Fruit fly (Drosophila melanogaster) whole organism, embryonic: ENCODE measurements around the gene Cdk1.

Experiments
- Aef1 ChIP-seq: fragments of 200-800 bp; sonication (Bioruptor generic); IDR thresholded peaks from 3 replicates; pipeline ENCODE4 v1.3.6; 2022; ENCODE audit warnings: missing biosample characterization, missing genetic modification characterization
- CG10267 ChIP-seq: fragments of 200-800 bp; sonication (Bioruptor generic); optimal IDR thresholded peaks from 2 replicates; lab custom pipeline; 2018; ENCODE audit warnings: missing biosample characterization, mild to moderate bottlenecking, missing genetic modification characterization, moderate library complexity
- CG13296 ChIP-seq: fragments of 200-800 bp; sonication (Bioruptor generic); optimal IDR thresholded peaks from 3 replicates; lab custom pipeline; 2018; ENCODE audit warnings: missing biosample characterization, mild to moderate bottlenecking, missing genetic modification characterization
- CG14965 ChIP-seq: fragments of 200-800 bp; sonication (Bioruptor generic); optimal IDR thresholded peaks from 2 replicates; lab custom pipeline; 2016; ENCODE audit warnings: missing biosample characterization, missing genetic modification characterization, borderline replicate concordance
- CG1529 ChIP-seq: fragments of 200-800 bp; sonication (Bioruptor generic); optimal IDR thresholded peaks from 3 replicates; lab custom pipeline; 2018; ENCODE audit warnings: missing biosample characterization, missing genetic modification characterization
- CG33213 ChIP-seq: fragments of 200-800 bp; sonication (Bioruptor generic); optimal IDR thresholded peaks from 3 replicates; lab custom pipeline; 2016; ENCODE audit warnings: missing biosample characterization, missing genetic modification characterization
- CG3847 ChIP-seq: fragments of 200-800 bp; sonication (Bioruptor generic); IDR thresholded peaks from 2 replicates; pipeline ENCODE4 v1.3.6; 2022; ENCODE audit warnings: missing biosample characterization, missing genetic modification characterization
- CG4707 ChIP-seq: fragments of 200-800 bp; sonication (Bioruptor generic); optimal IDR thresholded peaks from 2 replicates; lab custom pipeline; 2018; ENCODE audit warnings: missing biosample characterization, mild to moderate bottlenecking, missing genetic modification characterization, moderate library complexity
- CG7357 ChIP-seq: fragments of 200-800 bp; sonication (Bioruptor generic); IDR thresholded peaks from 3 replicates; pipeline ENCODE4 v1.3.6; 2022; ENCODE audit warnings: missing biosample characterization, missing genetic modification characterization
- CG7372 ChIP-seq: fragments of 200-800 bp; sonication (Bioruptor generic); IDR thresholded peaks from 2 replicates; pipeline ENCODE4 v1.3.6; 2022; ENCODE audit warnings: missing biosample characterization, missing genetic modification characterization
- CG8359 ChIP-seq: fragments of 200-800 bp; sonication (Bioruptor generic); optimal IDR thresholded peaks from 2 replicates; lab custom pipeline; 2017; ENCODE audit warnings: missing biosample characterization, mild to moderate bottlenecking, missing genetic modification characterization, borderline replicate concordance
- CG8924 ChIP-seq: fragments of 200-800 bp; optimal IDR thresholded peaks from 3 replicates; lab custom pipeline; 2019; ENCODE audit warnings: missing biosample characterization, mild to moderate bottlenecking, missing genetic modification characterization, moderate library complexity
- CG8944 ChIP-seq: fragments of 200-800 bp; sonication (Bioruptor generic); optimal IDR thresholded peaks from 3 replicates; lab custom pipeline; 2016; ENCODE audit warnings: missing biosample characterization, missing genetic modification characterization
- CG9609 ChIP-seq: fragments of 200-800 bp; sonication (Bioruptor generic); optimal IDR thresholded peaks from 3 replicates; lab custom pipeline; 2016; ENCODE audit warnings: missing biosample characterization, missing genetic modification characterization
- CoRest ChIP-seq: fragments of 200-800 bp; sonication (Bioruptor generic); optimal IDR thresholded peaks from 3 replicates; lab custom pipeline; 2018; ENCODE audit warnings: missing biosample characterization, mild to moderate bottlenecking, missing genetic modification characterization, moderate library complexity
- Dbx ChIP-seq: fragments of 200-800 bp; sonication (Bioruptor generic); IDR thresholded peaks from 3 replicates; pipeline ENCODE4 v1.3.6; 2022; ENCODE audit warnings: missing biosample characterization, missing genetic modification characterization
- Dip2 ChIP-seq: fragments of 200-800 bp; sonication (Bioruptor generic); IDR thresholded peaks from 2 replicates; pipeline ENCODE4 v1.3.6; 2022; ENCODE audit warnings: missing biosample characterization, missing genetic modification characterization
- Doc3 ChIP-seq: fragments of 200-800 bp; sonication (Bioruptor generic); IDR thresholded peaks from 3 replicates; pipeline ENCODE4 v1.3.6; 2022; ENCODE audit warnings: missing biosample characterization, missing genetic modification characterization; ENCODE audit not compliant: partially characterized antibody
- Dref ChIP-seq: fragments of 200-800 bp; sonication (Bioruptor generic); IDR thresholded peaks from 2 replicates; pipeline ENCODE4 v1.3.6; 2022; ENCODE audit warnings: missing biosample characterization, missing genetic modification characterization
- Drgx ChIP-seq: fragments of 200-800 bp; sonication (Bioruptor generic); IDR thresholded peaks from 2 replicates; pipeline ENCODE4 v1.3.6; 2022; ENCODE audit warnings: missing biosample characterization, missing genetic modification characterization
- Max ChIP-seq: fragments of 200-800 bp; sonication (Bioruptor generic); optimal IDR thresholded peaks from 2 replicates; lab custom pipeline; 2016; ENCODE audit warnings: missing biosample characterization, mild to moderate bottlenecking, missing genetic modification characterization
- NC2β ChIP-seq: fragments of 200-800 bp; sonication (Bioruptor generic); optimal IDR thresholded peaks from 2 replicates; lab custom pipeline; 2016; ENCODE audit warnings: missing biosample characterization, missing genetic modification characterization
- NFAT ChIP-seq: fragments of 200-800 bp; sonication (Bioruptor generic); IDR thresholded peaks from 2 replicates; pipeline ENCODE4 v1.3.6; 2022; ENCODE audit warnings: missing biosample characterization, missing genetic modification characterization
- Nf-YA ChIP-seq: fragments of 200-800 bp; sonication (Bioruptor generic); IDR thresholded peaks from 2 replicates; pipeline ENCODE4 v1.3.6; 2022; ENCODE audit warnings: missing biosample characterization, missing genetic modification characterization
- NfI ChIP-seq: fragments of 200-800 bp; sonication (Bioruptor generic); optimal IDR thresholded peaks from 3 replicates; lab custom pipeline; 2018; ENCODE audit warnings: missing biosample characterization, mild to moderate bottlenecking, missing genetic modification characterization, moderate library complexity
- Rx ChIP-seq: fragments of 200-800 bp; sonication (Bioruptor generic); IDR thresholded peaks from 2 replicates; pipeline ENCODE4 v1.3.6; 2022; ENCODE audit warnings: missing biosample characterization, missing genetic modification characterization
- Scr ChIP-seq: fragments of 200-800 bp; sonication (Bioruptor generic); IDR thresholded peaks from 2 replicates; pipeline ENCODE4 v1.3.6; 2022; ENCODE audit warnings: missing biosample characterization, missing genetic modification characterization; ENCODE audit not compliant: partially characterized antibody
- ac ChIP-seq: fragments of 200-800 bp; sonication (Bioruptor generic); optimal IDR thresholded peaks from 3 replicates; lab custom pipeline; 2017; ENCODE audit warnings: missing biosample characterization, mild to moderate bottlenecking, missing genetic modification characterization
- ato ChIP-seq: fragments of 200-800 bp; sonication (Bioruptor generic); IDR thresholded peaks from 2 replicates; pipeline ENCODE4 v1.3.6; 2022; ENCODE audit warnings: missing biosample characterization, missing genetic modification characterization; ENCODE audit not compliant: partially characterized antibody
- bsh ChIP-seq, 2 experiments: fragments of 200-800 bp; sonication (Bioruptor generic); optimal IDR thresholded peaks; 2 replicates each; lab custom pipeline; 2017 to 2018; ENCODE audit warnings: mild to moderate bottlenecking in 2 of 2, missing biosample characterization in 2 of 2, missing genetic modification characterization in 2 of 2, moderate library complexity in 1 of 2
- crol ChIP-seq: fragments of 200-800 bp; sonication (Bioruptor generic); IDR thresholded peaks from 2 replicates; pipeline ENCODE4 v1.3.6; 2022; ENCODE audit warnings: missing biosample characterization, missing genetic modification characterization
- esg ChIP-seq: fragments of 200-800 bp; sonication (Bioruptor generic); conservative IDR thresholded peaks from 2 replicates; pipeline ENCODE4 v1.3.6; 2022; ENCODE audit warnings: missing biosample characterization, missing genetic modification characterization
- eve ChIP-seq, 2 experiments: fragments of >200 bp; optimal IDR thresholded peaks; 2 replicates each; lab custom pipeline; 2017; ENCODE audit warnings: missing biosample characterization in 2 of 2, missing genetic modification characterization in 2 of 2
- fd64A ChIP-seq: fragments of 200-800 bp; sonication (Bioruptor generic); optimal IDR thresholded peaks from 3 replicates; lab custom pipeline; 2018; ENCODE audit warnings: missing biosample characterization, mild to moderate bottlenecking, missing genetic modification characterization
- fu2 ChIP-seq: fragments of 200-800 bp; sonication (Bioruptor generic); optimal IDR thresholded peaks from 2 replicates; lab custom pipeline; 2016; ENCODE audit warnings: missing biosample characterization, missing genetic modification characterization
- gsb-n ChIP-seq: fragments of 200-800 bp; sonication (Bioruptor generic); optimal IDR thresholded peaks from 3 replicates; lab custom pipeline; 2018; ENCODE audit warnings: missing biosample characterization, mild to moderate bottlenecking, missing genetic modification characterization
- gt ChIP-seq: fragments of 200-800 bp; sonication (Bioruptor generic); IDR thresholded peaks from 2 replicates; pipeline ENCODE4 v1.3.6; 2022; ENCODE audit warnings: missing biosample characterization, missing genetic modification characterization
- jing ChIP-seq: fragments of 200-800 bp; sonication (Bioruptor generic); optimal IDR thresholded peaks from 2 replicates; lab custom pipeline; 2018; ENCODE audit warnings: missing biosample characterization, mild to moderate bottlenecking, missing genetic modification characterization
- maf-S ChIP-seq: fragments of 200-800 bp; sonication (Bioruptor generic); optimal IDR thresholded peaks from 2 replicates; lab custom pipeline; 2016; ENCODE audit warnings: missing biosample characterization, missing genetic modification characterization
- pzg ChIP-seq: fragments of 200-800 bp; sonication (Bioruptor generic); optimal IDR thresholded peaks from 3 replicates; lab custom pipeline; 2018; ENCODE audit warnings: missing biosample characterization, mild to moderate bottlenecking, missing genetic modification characterization, moderate library complexity
- scrt ChIP-seq: fragments of 200-800 bp; sonication (Bioruptor generic); optimal IDR thresholded peaks from 2 replicates; lab custom pipeline; 2018; ENCODE audit warnings: missing biosample characterization, mild to moderate bottlenecking, missing genetic modification characterization, moderate library complexity
- sd ChIP-seq: fragments of 200-800 bp; sonication (Bioruptor generic); optimal IDR thresholded peaks from 3 replicates; lab custom pipeline; 2018; ENCODE audit warnings: missing biosample characterization, mild to moderate bottlenecking, missing genetic modification characterization, moderate library complexity
- sima ChIP-seq: fragments of 200-800 bp; sonication (Bioruptor generic); optimal IDR thresholded peaks from 2 replicates; lab custom pipeline; 2016; ENCODE audit warnings: missing biosample characterization, missing genetic modification characterization
- sqz ChIP-seq: fragments of 200-800 bp; sonication (Bioruptor generic); optimal IDR thresholded peaks from 3 replicates; lab custom pipeline; 2018; ENCODE audit warnings: missing biosample characterization, mild to moderate bottlenecking, missing genetic modification characterization
- ssp ChIP-seq: fragments of 200-800 bp; sonication (Bioruptor generic); IDR thresholded peaks from 2 replicates; pipeline ENCODE4 v1.3.6; 2022; ENCODE audit warnings: missing biosample characterization, missing genetic modification characterization
- tap ChIP-seq: fragments of 200-800 bp; optimal IDR thresholded peaks from 3 replicates; lab custom pipeline; 2019; ENCODE audit warnings: missing biosample characterization, mild to moderate bottlenecking, missing genetic modification characterization, moderate library complexity
- twi ChIP-seq: fragments of 200-800 bp; optimal IDR thresholded peaks from 2 replicates; lab custom pipeline; 2019; ENCODE audit warnings: missing biosample characterization, mild to moderate bottlenecking, missing genetic modification characterization, moderate library complexity
- yki ChIP-seq: fragments of >200 bp; optimal IDR thresholded peaks from 3 replicates; lab custom pipeline; 2018
- zen ChIP-seq: fragments of 200-800 bp; sonication (Bioruptor generic); optimal IDR thresholded peaks from 3 replicates; lab custom pipeline; 2018; ENCODE audit warnings: missing biosample characterization, mild to moderate bottlenecking, missing genetic modification characterization, moderate library complexity

The Cdk1 gene

DNA sequence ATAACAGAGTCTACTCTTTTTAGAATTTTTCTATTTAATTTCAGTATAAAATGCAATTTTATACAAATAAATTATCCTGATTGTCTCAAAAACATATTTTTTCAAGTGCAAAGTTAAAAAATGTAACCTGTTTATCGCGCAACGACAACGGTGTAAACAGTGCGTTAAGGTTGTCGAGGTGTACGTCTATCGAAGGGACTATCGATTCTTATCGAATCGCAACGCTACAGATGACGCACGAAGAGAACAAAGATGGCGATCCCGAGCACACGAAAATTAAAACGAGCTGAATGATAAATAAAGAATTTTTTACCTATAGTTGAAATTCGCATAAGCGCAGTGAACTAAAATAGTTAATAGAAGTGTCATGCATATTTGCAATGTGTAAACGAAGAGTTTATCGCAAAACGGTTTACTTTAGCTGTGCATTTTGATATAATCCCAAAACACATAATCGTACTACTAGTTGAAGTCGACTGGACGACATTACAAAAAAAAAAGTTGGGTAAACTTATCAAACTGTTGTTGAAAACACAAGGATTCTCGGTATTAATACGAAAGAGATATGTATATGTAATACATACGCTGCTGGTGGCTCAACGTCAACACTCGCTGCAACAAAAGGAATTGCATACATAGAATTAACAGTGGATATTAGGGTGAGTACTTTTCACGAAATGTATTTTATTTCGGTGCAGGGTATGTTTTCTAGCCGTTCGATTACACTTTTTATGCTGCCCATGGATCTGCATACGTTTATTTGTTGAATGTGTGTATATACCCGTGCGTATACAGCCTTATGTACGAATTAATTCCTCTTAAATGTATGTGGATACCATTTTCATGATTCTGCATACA lies 2.0 kb upstream of the Cdk1 start, which contains the start of gene da (continued):
- TF ChIP-seq NfI (GFP tag; lab: Kevin White, UChicago) (peak; percentile 75), Dref (GFP tag; lab: Robert Waterston, UW) (peak; percentile 92), CG8924 (peak; percentile 71), Dip2 (GFP tag; lab: Robert Waterston, UW) (no peak), CG33213 (GFP tag; lab: Kevin White, UChicago) (peak; percentile 22), yki (lab: Kevin White, UChicago) (no peak), sima (GFP tag; lab: Kevin White, UChicago) (no peak), zen (tag; lab: Kevin White, UChicago) (peak; percentile 57), CG14965 (no peak), Doc3 (GFP tag; lab: Robert Waterston, UW) (no peak), fd64A (GFP tag; lab: Kevin White, UChicago) (no peak), maf-S (GFP tag; lab: Kevin White, UChicago) (peak; percentile 42), twi (tag; lab: Kevin White, UChicago) (peak; percentile 43), CG10267 (tag; lab: Kevin White, UChicago) (peak; percentile 64), pzg (GFP tag; lab: Kevin White, UChicago) (peak; percentile 86), jing (GFP tag; lab: Kevin White, UChicago) (no peak), ato (GFP tag; lab: Robert Waterston, UW) (peak; percentile 17; the same call in 1 of the 2 replicates), Aef1 (GFP tag; lab: Robert Waterston, UW) (peak; percentile 52; the same call in 2 of the 3 replicates), ssp (GFP tag; lab: Robert Waterston, UW) (peak; percentile 98), CG9609 (GFP tag; lab: Kevin White, UChicago) (peak; percentile 56), Dbx (0 out of 3 replicates have a peak, but pooled peaks have one; percentile 15), fu2 (GFP tag; lab: Kevin White, UChicago) (peak; percentile 32), CG1529 (GFP tag; lab: Kevin White, UChicago) (no peak), NFAT (peak; percentile 58; the same call in 1 of the 2 replicates), CG4707 (GFP tag; lab: Kevin White, UChicago) (no peak), CG13296 (peak; percentile 16), gsb-n (tag; lab: Kevin White, UChicago) (peak; percentile 31), Rx (GFP tag; lab: Robert Waterston, UW) (no peak; the same call in 1 of the 2 replicates), esg (GFP tag; lab: Robert Waterston, UW) (peak; percentile 36; the same call in 1 of the 2 replicates), eve (GFP tag; optimal IDR thresholded peaks at IDR 0.05; lab: Kevin White, UChicago) (peak in 1 of 2 experiments; percentile 76), CG3847 (peak; percentile 15; the same call in 1 of the 2 replicates), scrt (GFP tag; lab: Kevin White, UChicago) (peak; percentile 10), sd (tag; lab: Kevin White, UChicago) (peak; percentile 46), Drgx (GFP tag; lab: Robert Waterston, UW) (peak; percentile 37; the same call in 1 of the 2 replicates), bsh (GFP tag; optimal IDR thresholded peaks at IDR 0.05; lab: Kevin White, UChicago) (peak in 1 of 2 experiments; percentile 58), sqz (GFP tag; lab: Kevin White, UChicago) (no peak), CoRest (tag; lab: Kevin White, UChicago) (peak; percentile 73), NC2β (GFP tag; lab: Kevin White, UChicago) (peak; percentile 63), Scr (GFP tag; lab: Robert Waterston, UW) (peak; percentile 59), CG7372 (GFP tag; lab: Robert Waterston, UW) (0 out of 2 replicates have a peak, but pooled peaks have one; percentile 29), gt (GFP tag; lab: Robert Waterston, UW) (no peak), CG7357 (peak; percentile 97), ac (GFP tag; lab: Kevin White, UChicago) (no peak), CG8944 (GFP tag; lab: Kevin White, UChicago) (peak; percentile 23), crol (GFP tag; lab: Robert Waterston, UW) (no peak), Max (GFP tag; lab: Kevin White, UChicago) (peak; percentile 5), tap (tag; lab: Kevin White, UChicago) (peak; percentile 60), Nf-YA (no peak), CG8359 (GFP tag; lab: Kevin White, UChicago) (no peak)
